Fruit fly (Drosophila melanogaster): ENCODE data around the gene tko.

tko gene

dm6 chrX:2396204-2396882, 47.4 kb downstream of the tko start (continued):
- TF ChIP-seq CG8944 (GFP tag; optimal IDR thresholded peaks at IDR 0.05) = no peak
- TF ChIP-seq luna (GFP tag; optimal IDR thresholded peaks at IDR 0.05) = no peak
- no peak for TF ChIP-seq CG8478 (optimal IDR thresholded peaks at IDR 0.05)
- no peak for TF ChIP-seq C15 (GFP tag; IDR thresholded peaks at IDR 0.05)
- TF ChIP-seq CG13123 (GFP tag; optimal IDR thresholded peaks at IDR 0.05) = no peak
- TF ChIP-seq Eip74EF (GFP tag; optimal IDR thresholded peaks at IDR 0.05) = peak in 1 of 2 experiments; percentile 42
- peak; percentile 20 for TF ChIP-seq org-1 (GFP tag; optimal IDR thresholded peaks at IDR 0.05)
- TF ChIP-seq lmd (GFP tag; IDR thresholded peaks at IDR 0.05) = peak; percentile 29; the same call in 1 of the 2 replicates
- TF ChIP-seq hth (optimal IDR thresholded peaks at IDR 0.05) = no peak
- no peak for TF ChIP-seq pita (GFP tag; optimal IDR thresholded peaks at IDR 0.05)
- TF ChIP-seq CG1647 (GFP tag; optimal IDR thresholded peaks at IDR 0.05) = no peak
- TF ChIP-seq Spps (tag; optimal IDR thresholded peaks at IDR 0.05) = peak; percentile 36
- TF ChIP-seq pb (GFP tag; optimal IDR thresholded peaks at IDR 0.05) = no peak
- no peak for TF ChIP-seq CG14050 (GFP tag; IDR thresholded peaks at IDR 0.05)
- no peak for TF ChIP-seq Hmr (GFP tag; optimal IDR thresholded peaks at IDR 0.05)
- no peak for TF ChIP-seq Six4 (GFP tag; optimal IDR thresholded peaks at IDR 0.05)
- no peak for TF ChIP-seq Nf-YA (GFP tag; IDR thresholded peaks at IDR 0.05)
- no peak for TF ChIP-seq gsb (GFP tag; IDR thresholded peaks at IDR 0.05)
- TF ChIP-seq CG31388 (GFP tag; optimal IDR thresholded peaks at IDR 0.05) = no peak
- TF ChIP-seq YL-1 (GFP tag; optimal IDR thresholded peaks at IDR 0.05) = no peak
- TF ChIP-seq CG14441 (GFP tag; IDR thresholded peaks at IDR 0.05) = no peak
- TF ChIP-seq Hr3 (GFP tag; optimal IDR thresholded peaks at IDR 0.05) = peak; percentile 37
- TF ChIP-seq CG4730 (GFP tag; IDR thresholded peaks at IDR 0.05) = no peak
- TF ChIP-seq psq (GFP tag; optimal IDR thresholded peaks at IDR 0.05) = no peak
- no peak for TF ChIP-seq pum (GFP tag; optimal IDR thresholded peaks at IDR 0.05)
- peak; percentile 13 for TF ChIP-seq CG1602 (GFP tag; optimal IDR thresholded peaks at IDR 0.05)
- TF ChIP-seq CG6791 (GFP tag; IDR thresholded peaks at IDR 0.05; ENCODE audit: partially characterized antibody) = no peak
- TF ChIP-seq Sox102F (GFP tag; optimal IDR thresholded peaks at IDR 0.05) = peak; percentile 65
- TF ChIP-seq stc (GFP tag; IDR thresholded peaks at IDR 0.05) = peak; percentile 49; the same call in 1 of the 2 replicates
- TF ChIP-seq CG10209 (GFP tag; optimal IDR thresholded peaks at IDR 0.05) = peak; percentile 46
- peak; percentile 20 for TF ChIP-seq Abd-B (GFP tag; optimal IDR thresholded peaks at IDR 0.05)
- TF ChIP-seq grau (tag; optimal IDR thresholded peaks at IDR 0.05) = peak; percentile 58
- TF ChIP-seq CG3163 (GFP tag; optimal IDR thresholded peaks at IDR 0.05) = no peak
- TF ChIP-seq vvl (GFP tag; IDR thresholded peaks at IDR 0.05) = peak; percentile 37; the same call in 1 of the 2 replicates
- TF ChIP-seq CG4282 (GFP tag; optimal IDR thresholded peaks at IDR 0.05) = no peak
- peak; percentile 9 for TF ChIP-seq CG30431 (GFP tag; optimal IDR thresholded peaks at IDR 0.05)
- peak; percentile 52 for TF ChIP-seq CG13424 (tag; optimal IDR thresholded peaks at IDR 0.05)
- peak; percentile 57 for TF ChIP-seq CG14710 (tag; optimal IDR thresholded peaks at IDR 0.05)
- TF ChIP-seq CG9876 (GFP tag; optimal IDR thresholded peaks at IDR 0.05) = no peak
- no peak for TF ChIP-seq Optix (GFP tag; IDR thresholded peaks at IDR 0.05)
- TF ChIP-seq Gsc (GFP tag; IDR thresholded peaks at IDR 0.05) = no peak
- TF ChIP-seq ind (GFP tag; optimal IDR thresholded peaks at IDR 0.05) = peak; percentile 23
- no peak for TF ChIP-seq CG10274 (GFP tag; optimal IDR thresholded peaks at IDR 0.05)
- no peak for TF ChIP-seq CG9215 (GFP tag; IDR thresholded peaks at IDR 0.05)
- no peak for TF ChIP-seq Sry-δ (GFP tag; optimal IDR thresholded peaks at IDR 0.05)
- TF ChIP-seq CG1529 (GFP tag; optimal IDR thresholded peaks at IDR 0.05) = peak; percentile 31
- no peak for TF ChIP-seq B-H1 (GFP tag; IDR thresholded peaks at IDR 0.05)
- peak; percentile 64 for TF ChIP-seq fd96Cb (tag; optimal IDR thresholded peaks at IDR 0.05)
- TF ChIP-seq CG1233 (GFP tag; optimal IDR thresholded peaks at IDR 0.05) = peak; percentile 7
- TF ChIP-seq CG9797 (GFP tag; optimal IDR thresholded peaks at IDR 0.05) = no peak
- no peak for TF ChIP-seq CG32767 (GFP tag; IDR thresholded peaks at IDR 0.05)
- peak; percentile 42 for TF ChIP-seq Vsx1 (GFP tag; optimal IDR thresholded peaks at IDR 0.05)
